Worm (Caenorhabditis elegans): ENCODE measurements around the gene C54F6.5.

ce11 chrV:7520077-7520476, 8.8 kb upstream of the C54F6.5 start, which contains the start of gene srb-19:
- TF ChIP-seq F10E7.11 (tag; optimal IDR thresholded peaks at IDR 0.05) (no peak), madf-3 (GFP tag; IDR thresholded peaks at IDR 0.05) (no peak), K12H6.12 (tag; optimal IDR thresholded peaks at IDR 0.05) (no peak), ama-1 (optimal IDR thresholded peaks at IDR 0.05) (no peak), ama-1 (GFP tag; optimal IDR thresholded peaks at IDR 0.05) (no peak), Y53G8AR.9 (GFP tag; conservative IDR thresholded peaks at IDR 0.05) (no peak), F37B4.10 (GFP tag; IDR thresholded peaks at IDR 0.05) (no peak), snpc-4 (GFP tag; optimal IDR thresholded peaks at IDR 0.05) (no peak), snpc-4 (tag; optimal IDR thresholded peaks at IDR 0.05) (no peak), cebp-2 (GFP tag; IDR thresholded peaks at IDR 0.05) (no peak), lin-26 (GFP tag; IDR thresholded peaks at IDR 0.05) (no peak), unc-130 (GFP tag; optimal IDR thresholded peaks at IDR 0.05) (no peak), pha-4 (tag; optimal IDR thresholded peaks at IDR 0.05) (no peak), Y95B8A.8 (GFP tag; IDR thresholded peaks at IDR 0.05) (no peak), F23B12.7 (tag; optimal IDR thresholded peaks at IDR 0.05; ENCODE audit: insufficient read depth) (no peak), ceh-79 (tag; optimal IDR thresholded peaks at IDR 0.05) (no peak)

Data from whole organism, young adult.